Fruit fly (Drosophila melanogaster) whole organism, embryonic: Measurements from ENCODE around the gene CG17145.

Experiments used
- ATbp ChIP-seq: fragments of 200-800 bp; sonication (Bioruptor generic); optimal IDR thresholded peaks from 2 replicates; lab custom pipeline; 2017; ENCODE audit warnings: missing biosample characterization, mild to moderate bottlenecking, missing genetic modification characterization, missing genetic modification reagents
- CG10321 ChIP-seq: fragments of 200-800 bp; sonication (Bioruptor generic); IDR thresholded peaks from 2 replicates; pipeline ENCODE4 v1.3.6; 2022; ENCODE audit warnings: missing biosample characterization, missing genetic modification characterization
- CG10366 ChIP-seq: fragments of 200-800 bp; sonication (Bioruptor generic); IDR thresholded peaks from 2 replicates; pipeline ENCODE4 v1.3.6; 2022; ENCODE audit warnings: missing biosample characterization, missing genetic modification characterization
- CG32772 ChIP-seq: fragments of 200-800 bp; sonication (Bioruptor generic); IDR thresholded peaks from 2 replicates; pipeline ENCODE4 v1.3.6; 2022; ENCODE audit warnings: missing biosample characterization, missing genetic modification characterization
- CG7745 ChIP-seq: fragments of 200-800 bp; sonication (Bioruptor generic); optimal IDR thresholded peaks from 2 replicates; lab custom pipeline; 2018; ENCODE audit warnings: missing biosample characterization, mild to moderate bottlenecking, missing genetic modification characterization, moderate library complexity
- Gug ChIP-seq: fragments of 200-800 bp; sonication (Bioruptor generic); IDR thresholded peaks from 4 replicates; pipeline ENCODE4 v1.3.6; 2022; ENCODE audit warnings: missing biosample characterization, missing genetic modification characterization
- tna ChIP-seq: fragments of 200-800 bp; sonication (Bioruptor generic); IDR thresholded peaks from 2 replicates; pipeline ENCODE4 v1.3.6; 2022; ENCODE audit warnings: missing biosample characterization, missing genetic modification characterization; ENCODE audit not compliant: partially characterized antibody

dm6 chr3L:20231369-20231768 lies 9.8 kb downstream of the CG17145 start, which contains the start of gene CG13813:
- no peak for TF ChIP-seq Gug
- TF ChIP-seq tna: no peak
- TF ChIP-seq CG7745 (tag; lab: Kevin White, UChicago): no peak
- no peak for TF ChIP-seq CG32772 (GFP tag; lab: Robert Waterston, UW)
- no peak for TF ChIP-seq ATbp
- no peak for TF ChIP-seq CG10321
- TF ChIP-seq CG10366: no peak
